Worm (Caenorhabditis elegans) whole organism, young adult: ENCODE data around the gene F11F1.1.

ENCODE experiments used
- D2030.7 ChIP-seq: fragments of 200-800 bp; sonication (Bioruptor generic); IDR thresholded peaks from 2 replicates; pipeline ENCODE4 v1.3.6; 2022; ENCODE audit warnings: missing genetic modification reagents, missing genetic modification characterization, missing compliant biosample characterization
- F33H1.4 ChIP-seq: fragments of 200-800 bp; sonication (Bioruptor generic); IDR thresholded peaks from 2 replicates; pipeline ENCODE4 v1.3.6; 2022; ENCODE audit warnings: missing genetic modification reagents, missing genetic modification characterization, missing compliant biosample characterization
- aptf-3 ChIP-seq: fragments of 200-800 bp; sonication (Bioruptor generic); IDR thresholded peaks from 2 replicates; pipeline ENCODE4 v1.3.6; 2022; ENCODE audit warnings: missing genetic modification characterization, missing compliant biosample characterization
- ceh-100 ChIP-seq: fragments of 200-800 bp; sonication (Bioruptor generic); IDR thresholded peaks from 2 replicates; pipeline ENCODE4 v1.3.6; 2022; ENCODE audit warnings: missing genetic modification reagents, missing genetic modification characterization, missing compliant biosample characterization
- egrh-3 ChIP-seq: fragments of 200-800 bp; sonication (Bioruptor generic); IDR thresholded peaks from 2 replicates; pipeline ENCODE4 v1.3.6; 2022; ENCODE audit warnings: missing genetic modification reagents, missing genetic modification characterization, missing compliant biosample characterization
- madf-3 ChIP-seq: fragments of 200-800 bp; sonication (Bioruptor generic); IDR thresholded peaks from 2 replicates; pipeline ENCODE4 v1.3.6; 2022; ENCODE audit warnings: missing genetic modification reagents, missing genetic modification characterization, missing compliant biosample characterization
- madf-6 ChIP-seq: fragments of 200-800 bp; sonication (Bioruptor generic); IDR thresholded peaks from 2 replicates; pipeline ENCODE4 v1.3.6; 2022; ENCODE audit warnings: missing genetic modification reagents, missing genetic modification characterization, missing compliant biosample characterization
- mcd-1 ChIP-seq: fragments of 200-800 bp; sonication (Bioruptor generic); IDR thresholded peaks from 2 replicates; pipeline ENCODE4 v1.3.6; 2022; ENCODE audit warnings: missing genetic modification reagents, missing genetic modification characterization, missing compliant biosample characterization
- nfyb-1 ChIP-seq: fragments of 200-800 bp; sonication (Bioruptor generic); IDR thresholded peaks from 2 replicates; pipeline ENCODE4 v1.3.6; 2022; ENCODE audit warnings: missing genetic modification reagents, missing genetic modification characterization, missing compliant biosample characterization

F11F1.1 gene

DNA sequence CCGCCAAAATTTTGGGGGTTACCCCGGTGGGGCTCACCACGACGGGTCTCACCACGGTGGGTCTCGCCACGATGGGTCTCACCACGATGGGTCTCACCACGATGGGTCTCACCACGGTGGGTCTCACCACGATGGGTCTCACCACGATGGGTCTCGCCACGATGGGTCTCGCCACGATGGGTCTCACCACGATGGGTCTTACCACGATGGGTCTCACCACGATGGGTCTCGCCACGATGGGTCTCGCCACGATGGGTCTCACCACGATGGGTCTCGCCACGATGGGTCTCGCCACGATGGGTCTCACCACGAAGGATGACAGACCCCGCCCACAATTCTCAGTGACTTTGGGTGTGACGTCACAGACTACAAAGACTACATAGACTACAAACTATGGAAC lies 52.9 kb downstream of the F11F1.1 start:
- TF ChIP-seq egrh-3 (GFP tag; lab: Robert Waterston, UW): peak; percentile 85
- TF ChIP-seq madf-3 (GFP tag; lab: Robert Waterston, UW): 0 out of 2 replicates have a peak, but pooled peaks have one; percentile 67
- TF ChIP-seq madf-6 (GFP tag; lab: Robert Waterston, UW): peak; percentile 33
- TF ChIP-seq aptf-3 (GFP tag; lab: Robert Waterston, UW): 0 out of 2 replicates have a peak, but pooled peaks have one; percentile 32
- TF ChIP-seq ceh-100 (GFP tag; lab: Robert Waterston, UW): peak; percentile 40; the same call in 1 of the 2 replicates
- TF ChIP-seq D2030.7 (GFP tag; lab: Robert Waterston, UW): peak; percentile 51; the same call in 1 of the 2 replicates
- TF ChIP-seq mcd-1 (GFP tag; lab: Robert Waterston, UW): peak; percentile 41
- peak; percentile 80 for TF ChIP-seq F33H1.4 (GFP tag; lab: Robert Waterston, UW)
- TF ChIP-seq nfyb-1 (GFP tag; lab: Robert Waterston, UW): 0 out of 2 replicates have a peak, but pooled peaks have one; percentile 55
